Fruit fly (Drosophila melanogaster) whole organism, prepupa: ENCODE measurements around the gene ng2.
A peak's percentile ranks its signal among the peaks of the same experiment; 100 is the strongest.

Experiments used
- Blimp-1 ChIP-seq: fragments of 200-800 bp; sonication (Bioruptor generic); optimal IDR thresholded peaks from 3 replicates; lab custom pipeline; 2017; ENCODE audit warnings: missing biosample characterization, missing genetic modification characterization, mild to moderate bottlenecking, moderate library complexity, missing genetic modification reagents
- CG11294 ChIP-seq: fragments of 200-800 bp; sonication (Bioruptor generic); IDR thresholded peaks from 2 replicates; pipeline ENCODE4 v1.3.6; 2022; ENCODE audit warnings: missing biosample characterization, missing genetic modification characterization
- CG11762 ChIP-seq: fragments of 200-800 bp; sonication (Bioruptor generic); optimal IDR thresholded peaks from 3 replicates; lab custom pipeline; 2016; ENCODE audit warnings: missing biosample characterization, missing genetic modification characterization; ENCODE audit not compliant: insufficient read depth
- CG11902 ChIP-seq: fragments of 200-800 bp; sonication (Bioruptor generic); optimal IDR thresholded peaks from 3 replicates; lab custom pipeline; 2016; ENCODE audit warnings: missing biosample characterization, missing genetic modification characterization
- CG15336 ChIP-seq: fragments of 200-800 bp; sonication (Bioruptor generic); IDR thresholded peaks from 2 replicates; pipeline ENCODE4 v1.3.6; 2022; ENCODE audit warnings: missing biosample characterization, missing genetic modification characterization
- CG1621 ChIP-seq: fragments of 200-800 bp; sonication (Bioruptor generic); optimal IDR thresholded peaks from 3 replicates; lab custom pipeline; 2018; ENCODE audit warnings: missing biosample characterization, mild to moderate bottlenecking, missing genetic modification characterization
- CG16779 ChIP-seq: fragments of 200-800 bp; sonication (Bioruptor generic); optimal IDR thresholded peaks from 3 replicates; lab custom pipeline; 2017; ENCODE audit warnings: missing biosample characterization, mild to moderate bottlenecking, missing genetic modification characterization
- CG3032 ChIP-seq: fragments of 200-800 bp; optimal IDR thresholded peaks from 2 replicates; lab custom pipeline; 2019; ENCODE audit warnings: missing biosample characterization, mild to moderate bottlenecking, missing genetic modification characterization, moderate library complexity
- CG31627 ChIP-seq: fragments of 200-800 bp; sonication (Bioruptor generic); optimal IDR thresholded peaks from 3 replicates; lab custom pipeline; 2016; ENCODE audit warnings: missing biosample characterization, missing genetic modification characterization
- CG34406 ChIP-seq: fragments of 200-800 bp; sonication (Bioruptor generic); optimal IDR thresholded peaks from 3 replicates; lab custom pipeline; 2016; ENCODE audit warnings: missing biosample characterization, missing genetic modification characterization
- CG3919 ChIP-seq: fragments of 200-800 bp; sonication (Bioruptor generic); optimal IDR thresholded peaks from 3 replicates; lab custom pipeline; 2016; ENCODE audit warnings: missing biosample characterization, missing genetic modification characterization
- CG4318 ChIP-seq: fragments of 200-800 bp; sonication (Bioruptor generic); optimal IDR thresholded peaks from 3 replicates; lab custom pipeline; 2017; ENCODE audit warnings: missing biosample characterization, mild to moderate bottlenecking, missing genetic modification characterization
- CG6163 ChIP-seq: fragments of 200-800 bp; sonication (Bioruptor generic); IDR thresholded peaks from 3 replicates; pipeline ENCODE4 v1.3.6; 2022; ENCODE audit warnings: missing biosample characterization, missing genetic modification characterization
- CG6276 ChIP-seq: fragments of 200-800 bp; sonication (Bioruptor generic); optimal IDR thresholded peaks from 2 replicates; lab custom pipeline; 2017; ENCODE audit warnings: missing biosample characterization, mild to moderate bottlenecking, missing genetic modification characterization
- CG6792 ChIP-seq: fragments of 200-800 bp; sonication (Bioruptor generic); optimal IDR thresholded peaks from 3 replicates; lab custom pipeline; 2016; ENCODE audit warnings: missing biosample characterization, missing genetic modification characterization
- CG6808 ChIP-seq: fragments of 200-800 bp; sonication (Bioruptor generic); optimal IDR thresholded peaks from 3 replicates; lab custom pipeline; 2017; ENCODE audit warnings: missing biosample characterization, missing genetic modification characterization, mild to moderate bottlenecking, moderate library complexity, missing genetic modification reagents
- CG6854 ChIP-seq: fragments of 200-800 bp; sonication (Bioruptor generic); optimal IDR thresholded peaks from 2 replicates; lab custom pipeline; 2017; ENCODE audit warnings: missing biosample characterization, mild to moderate bottlenecking, missing genetic modification characterization
- CG8119 ChIP-seq: fragments of 200-800 bp; sonication (Bioruptor generic); IDR thresholded peaks from 3 replicates; pipeline ENCODE4 v1.3.6; 2022; ENCODE audit warnings: missing biosample characterization, missing genetic modification characterization
- CG8319 ChIP-seq: fragments of 200-800 bp; sonication (Bioruptor generic); optimal IDR thresholded peaks from 3 replicates; lab custom pipeline; 2016; ENCODE audit warnings: missing biosample characterization, missing genetic modification characterization
- CG8632 ChIP-seq: fragments of 200-800 bp; sonication (Bioruptor generic); optimal IDR thresholded peaks from 3 replicates; lab custom pipeline; 2016; ENCODE audit warnings: missing biosample characterization, missing genetic modification characterization
- CG9139 ChIP-seq: fragments of 200-800 bp; sonication (Bioruptor generic); optimal IDR thresholded peaks from 3 replicates; lab custom pipeline; 2017; ENCODE audit warnings: missing biosample characterization, mild to moderate bottlenecking, missing genetic modification characterization
- Eip75B ChIP-seq: fragments of 200-800 bp; sonication (Bioruptor generic); optimal IDR thresholded peaks from 3 replicates; lab custom pipeline; 2016; ENCODE audit warnings: missing biosample characterization, missing genetic modification characterization
- Eip78C ChIP-seq: fragments of 200-800 bp; sonication (Bioruptor generic); peaks from one replicate; lab custom pipeline; 2016; ENCODE audit warnings: missing biosample characterization, missing genetic modification characterization
- Eip93F ChIP-seq: fragments of 200-800 bp; sonication (Bioruptor generic); optimal IDR thresholded peaks from 2 replicates; lab custom pipeline; 2016; ENCODE audit warnings: missing biosample characterization, mild to moderate bottlenecking, missing genetic modification characterization
- Ets21C ChIP-seq: fragments of 200-800 bp; sonication (Bioruptor generic); optimal IDR thresholded peaks from 3 replicates; lab custom pipeline; 2016; ENCODE audit warnings: missing biosample characterization, missing genetic modification characterization
- Ets96B ChIP-seq: fragments of 200-800 bp; optimal IDR thresholded peaks from 2 replicates; lab custom pipeline; 2019; ENCODE audit warnings: missing biosample characterization, mild to moderate bottlenecking, missing genetic modification characterization, moderate library complexity
- Gug ChIP-seq: fragments of 200-800 bp; sonication (Bioruptor generic); IDR thresholded peaks from 2 replicates; pipeline ENCODE4 v1.3.6; 2022; ENCODE audit warnings: missing biosample characterization, missing genetic modification characterization
- Hr38 ChIP-seq: sonication (Bioruptor generic); optimal IDR thresholded peaks from 2 replicates; lab custom pipeline; 2016; ENCODE audit warnings: missing biosample characterization, missing genetic modification characterization
- Hr39 ChIP-seq: fragments of 200-800 bp; sonication (Bioruptor generic); optimal IDR thresholded peaks from 2 replicates; lab custom pipeline; 2016; ENCODE audit warnings: missing biosample characterization, missing genetic modification characterization
- Hr4 ChIP-seq: fragments of 200-800 bp; sonication (Bioruptor generic); optimal IDR thresholded peaks from 3 replicates; lab custom pipeline; 2016; ENCODE audit warnings: missing biosample characterization, missing genetic modification characterization
- Lpt ChIP-seq: fragments of 200-800 bp; sonication (Bioruptor generic); optimal IDR thresholded peaks from 3 replicates; lab custom pipeline; 2016; ENCODE audit warnings: missing biosample characterization, missing genetic modification characterization
- Met ChIP-seq: fragments of 200-800 bp; sonication (Bioruptor generic); optimal IDR thresholded peaks from 3 replicates; lab custom pipeline; 2016; ENCODE audit warnings: missing biosample characterization, missing genetic modification characterization
- OdsH ChIP-seq: fragments of 200-800 bp; sonication (Bioruptor generic); optimal IDR thresholded peaks from 3 replicates; lab custom pipeline; 2016; ENCODE audit warnings: missing biosample characterization, missing genetic modification characterization
- Smox ChIP-seq: fragments of 200-800 bp; sonication (Bioruptor generic); optimal IDR thresholded peaks from 3 replicates; lab custom pipeline; 2016; ENCODE audit warnings: missing biosample characterization, missing genetic modification characterization
- Sox102F ChIP-seq: fragments of 200-800 bp; sonication (Bioruptor generic); optimal IDR thresholded peaks from 2 replicates; lab custom pipeline; 2016; ENCODE audit warnings: missing biosample characterization, mild to moderate bottlenecking, missing genetic modification characterization
- Sox15 ChIP-seq: fragments of 200-800 bp; sonication (Bioruptor generic); optimal IDR thresholded peaks from 3 replicates; lab custom pipeline; 2016; ENCODE audit warnings: missing biosample characterization, missing genetic modification characterization
- achi ChIP-seq: fragments of 200-800 bp; sonication (Bioruptor generic); optimal IDR thresholded peaks from 3 replicates; lab custom pipeline; 2016; ENCODE audit warnings: missing biosample characterization, missing genetic modification characterization
- dac ChIP-seq: fragments of 200-800 bp; sonication (Bioruptor generic); optimal IDR thresholded peaks from 2 replicates; lab custom pipeline; 2017; ENCODE audit warnings: missing biosample characterization, mild to moderate bottlenecking, missing genetic modification characterization
- dsx ChIP-seq: fragments of 200-800 bp; optimal IDR thresholded peaks from 3 replicates; lab custom pipeline; 2019; ENCODE audit warnings: missing biosample characterization, mild to moderate bottlenecking, missing genetic modification characterization, moderate library complexity; ENCODE audit not compliant: poor library complexity, severe bottlenecking
- esn ChIP-seq: fragments of 200-800 bp; sonication (Bioruptor generic); optimal IDR thresholded peaks from 2 replicates; lab custom pipeline; 2016; ENCODE audit warnings: missing biosample characterization, mild to moderate bottlenecking, missing genetic modification characterization, moderate library complexity
- fd85E ChIP-seq: fragments of 200-800 bp; sonication (Bioruptor generic); optimal IDR thresholded peaks from 3 replicates; lab custom pipeline; 2016; ENCODE audit warnings: missing biosample characterization, missing genetic modification characterization
- fkh ChIP-seq: fragments of 200-800 bp; sonication (Bioruptor generic); optimal IDR thresholded peaks from 3 replicates; lab custom pipeline; 2017; ENCODE audit warnings: missing biosample characterization, mild to moderate bottlenecking, missing genetic modification characterization, moderate library complexity
- lz ChIP-seq: fragments of 200-800 bp; sonication (Bioruptor generic); optimal IDR thresholded peaks from 3 replicates; lab custom pipeline; 2016; ENCODE audit warnings: missing biosample characterization, missing genetic modification characterization
- net ChIP-seq: fragments of 200-800 bp; sonication (Bioruptor generic); optimal IDR thresholded peaks from 3 replicates; lab custom pipeline; 2016; ENCODE audit warnings: missing biosample characterization, missing genetic modification characterization
- salr ChIP-seq, 2 experiments: fragments of 200-800 bp; sonication (Bioruptor generic); optimal IDR thresholded peaks; 3 replicates each; lab custom pipeline; 2016 to 2018; ENCODE audit warnings: missing biosample characterization in 2 of 2, missing genetic modification characterization in 2 of 2, mild to moderate bottlenecking in 1 of 2
- spab ChIP-seq: fragments of 200-800 bp; sonication (Bioruptor generic); optimal IDR thresholded peaks from 2 replicates; lab custom pipeline; 2017; ENCODE audit warnings: missing biosample characterization, mild to moderate bottlenecking, missing genetic modification characterization, missing genetic modification reagents
- ss ChIP-seq, 2 experiments: fragments of 200-800 bp; sonication (Bioruptor generic); optimal IDR thresholded peaks; 2 replicates in 1 of 2; 3 replicates in 1 of 2; lab custom pipeline; 2017 to 2018; ENCODE audit warnings: mild to moderate bottlenecking in 2 of 2, missing biosample characterization in 2 of 2, missing genetic modification characterization in 2 of 2, moderate library complexity in 1 of 2
- svp ChIP-seq: fragments of 200-800 bp; sonication (Bioruptor generic); peaks from one replicate; lab custom pipeline; 2016; ENCODE audit warnings: missing biosample characterization, missing genetic modification characterization
- topi ChIP-seq: fragments of 200-800 bp; sonication (Bioruptor generic); optimal IDR thresholded peaks from 3 replicates; lab custom pipeline; 2016; ENCODE audit warnings: missing biosample characterization, missing genetic modification characterization
- vri ChIP-seq: fragments of 200-800 bp; sonication (Bioruptor generic); optimal IDR thresholded peaks from 3 replicates; lab custom pipeline; 2016; ENCODE audit warnings: missing biosample characterization, mild to moderate bottlenecking, missing genetic modification characterization

ng2 gene

DNA sequence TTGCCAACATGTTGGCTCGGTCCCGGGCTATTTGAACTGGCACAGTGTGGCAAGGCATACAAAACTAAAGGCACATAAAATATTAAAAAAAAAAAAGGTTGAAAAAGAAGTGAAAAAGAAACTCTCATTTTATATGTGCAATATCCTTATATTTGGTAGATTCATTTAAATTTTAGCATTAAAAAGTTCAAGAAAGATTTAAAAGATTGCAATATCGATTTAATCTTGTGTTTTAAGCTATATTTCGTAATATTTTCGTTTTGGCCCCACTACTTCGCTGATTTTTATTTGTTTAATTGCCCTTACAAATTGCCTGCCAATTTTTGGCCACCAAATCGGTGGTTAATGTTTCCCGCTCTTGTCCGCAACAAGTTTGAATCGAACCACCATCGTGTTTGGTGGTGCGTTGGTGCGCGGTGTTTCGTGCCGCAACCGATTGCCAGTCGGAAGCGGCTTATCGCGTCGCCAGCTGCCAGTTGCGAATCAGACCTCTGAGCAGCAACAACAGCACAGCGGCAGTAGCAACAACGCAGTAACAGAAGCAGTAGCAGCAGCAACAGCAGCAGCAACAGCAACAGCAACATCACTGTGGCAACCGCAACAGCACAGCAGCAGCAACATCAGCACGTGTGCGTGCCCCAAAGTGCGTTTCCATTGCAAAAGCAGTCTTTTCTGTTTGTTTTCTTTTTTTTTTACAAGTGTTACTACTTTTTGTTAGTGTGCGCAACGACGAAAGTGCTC lies 15.4 kb upstream of the ng2 start:
- TF ChIP-seq CG11902 (GFP tag; lab: Kevin White, UChicago): peak; percentile 90
- peak; percentile 86 for TF ChIP-seq CG6163 (GFP tag; lab: Robert Waterston, UW)
- peak; percentile 96 for TF ChIP-seq esn (GFP tag; lab: Kevin White, UChicago)
- TF ChIP-seq vri: peak; percentile 53
- TF ChIP-seq CG4318: peak; percentile 98
- peak; percentile 86 for TF ChIP-seq Eip75B
- peak; percentile 84 for TF ChIP-seq CG9139 (GFP tag; lab: Kevin White, UChicago)
- peak; percentile 94 for TF ChIP-seq CG31627 (GFP tag; lab: Kevin White, UChicago)
- TF ChIP-seq Hr38 (GFP tag; lab: Kevin White, UChicago): peak; percentile 44
- peak; percentile 95 for TF ChIP-seq CG8632
- peak; percentile 93 for TF ChIP-seq CG6792 (GFP tag; lab: Kevin White, UChicago)
- peak; percentile 78 for TF ChIP-seq CG3032 (tag; lab: Kevin White, UChicago)
- TF ChIP-seq ss (GFP tag; optimal IDR thresholded peaks at IDR 0.05; lab: Kevin White, UChicago): peak; percentile 68 to 78
- peak; percentile 93 for TF ChIP-seq net (GFP tag; lab: Kevin White, UChicago)
- TF ChIP-seq Hr39 (GFP tag; lab: Kevin White, UChicago): peak; percentile 93
- peak; percentile 82 for TF ChIP-seq CG6854 (GFP tag; lab: Kevin White, UChicago)
- TF ChIP-seq achi (GFP tag; lab: Kevin White, UChicago): peak; percentile 96
- peak; percentile 93 for TF ChIP-seq CG3919
- TF ChIP-seq Gug (GFP tag; lab: Robert Waterston, UW): peak; percentile 95
- TF ChIP-seq Hr4 (GFP tag; lab: Kevin White, UChicago): peak; percentile 91
- TF ChIP-seq Smox (GFP tag; lab: Kevin White, UChicago): peak; percentile 94
- peak; percentile 97 for TF ChIP-seq Eip78C (GFP tag; lab: Kevin White, UChicago)
- TF ChIP-seq Met (GFP tag; lab: Kevin White, UChicago): peak; percentile 96
- TF ChIP-seq CG8319 (GFP tag; lab: Kevin White, UChicago): peak; percentile 90
- TF ChIP-seq CG34406 (GFP tag; lab: Kevin White, UChicago): peak; percentile 95
- peak; percentile 96 for TF ChIP-seq Lpt (GFP tag; lab: Kevin White, UChicago)
- peak; percentile 94 for TF ChIP-seq svp
- TF ChIP-seq CG6276: peak; percentile 98
- TF ChIP-seq CG8119 (GFP tag; lab: Robert Waterston, UW): peak; percentile 98
- peak; percentile 92 for TF ChIP-seq Sox102F (GFP tag; lab: Kevin White, UChicago)
- TF ChIP-seq CG11762 (GFP tag; lab: Kevin White, UChicago): peak; percentile 93
- TF ChIP-seq CG1621 (tag; lab: Kevin White, UChicago): peak; percentile 83
- peak; percentile 67 to 97 for TF ChIP-seq salr (GFP tag; optimal IDR thresholded peaks at IDR 0.05; lab: Kevin White, UChicago)
- TF ChIP-seq CG11294 (GFP tag; lab: Robert Waterston, UW): peak; percentile 92
- peak; percentile 80 for TF ChIP-seq CG16779 (tag; lab: Kevin White, UChicago)
- peak; percentile 95 for TF ChIP-seq OdsH
- TF ChIP-seq Eip93F (GFP tag; lab: Kevin White, UChicago): peak; percentile 51
- peak; percentile 90 for TF ChIP-seq Ets21C (GFP tag; lab: Kevin White, UChicago)
- TF ChIP-seq fkh (GFP tag; lab: Kevin White, UChicago): peak; percentile 63
- peak; percentile 95 for TF ChIP-seq dac (GFP tag; lab: Kevin White, UChicago)
- peak; percentile 83 for TF ChIP-seq Blimp-1 (GFP tag; lab: Kevin White, UChicago)
- TF ChIP-seq topi: peak; percentile 98
- peak; percentile 88 for TF ChIP-seq CG6808 (GFP tag; lab: Kevin White, UChicago)
- TF ChIP-seq Ets96B: peak; percentile 83
- peak; percentile 96 for TF ChIP-seq lz (GFP tag; lab: Kevin White, UChicago)
- TF ChIP-seq Sox15 (GFP tag; lab: Kevin White, UChicago): peak; percentile 92
- TF ChIP-seq dsx (GFP tag; lab: Kevin White, UChicago): no peak
- peak; percentile 91 for TF ChIP-seq spab
- peak; percentile 63 for TF ChIP-seq fd85E (GFP tag; lab: Kevin White, UChicago)
- peak; percentile 97 for TF ChIP-seq CG15336 (GFP tag; lab: Robert Waterston, UW)
